Fruit fly (Drosophila melanogaster): ENCODE measurements around the gene CG11892.

The CG11892 gene

DNA sequence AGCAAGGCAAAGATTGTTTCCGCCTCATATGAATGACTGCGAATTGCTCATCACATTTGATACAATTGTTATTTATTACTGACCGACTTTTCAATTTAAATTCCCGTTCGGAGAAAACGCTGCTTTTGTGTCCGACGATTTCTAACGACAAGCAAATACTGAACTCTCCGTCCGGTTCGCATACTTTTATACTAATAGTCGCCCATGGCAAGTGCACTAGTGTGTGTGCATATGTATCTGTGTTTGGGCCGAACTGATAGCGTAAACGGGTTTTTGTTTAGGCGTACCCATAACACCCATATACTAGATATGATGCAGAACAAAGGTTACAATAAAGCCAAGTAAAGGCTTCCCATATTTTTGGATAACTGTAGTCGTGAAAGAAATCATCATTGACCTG, 26.9 kb downstream of the CG11892 start, which contains the start of gene CG10550:
Gene CG10550 (minus strand): TSS at position 164 of the 400 bp plus-strand sequence.
- TF ChIP-seq psq (optimal IDR thresholded peaks at IDR 0.05) (no peak), h (optimal IDR thresholded peaks at IDR 0.05) (no peak)

dm6 chr3R:25309175-25309574, 27.8 kb downstream of the CG11892 start:
- no peak for TF ChIP-seq Myc (optimal IDR thresholded peaks at IDR 0.05)
- TF ChIP-seq psq (optimal IDR thresholded peaks at IDR 0.05) = no peak
- TF ChIP-seq ttk (optimal IDR thresholded peaks at IDR 0.05) = no peak
- no peak for TF ChIP-seq insv (optimal IDR thresholded peaks at IDR 0.05)
- no peak for TF ChIP-seq h (optimal IDR thresholded peaks at IDR 0.05)
- no peak for TF ChIP-seq Sin3A (optimal IDR thresholded peaks at IDR 0.05)

DNA sequence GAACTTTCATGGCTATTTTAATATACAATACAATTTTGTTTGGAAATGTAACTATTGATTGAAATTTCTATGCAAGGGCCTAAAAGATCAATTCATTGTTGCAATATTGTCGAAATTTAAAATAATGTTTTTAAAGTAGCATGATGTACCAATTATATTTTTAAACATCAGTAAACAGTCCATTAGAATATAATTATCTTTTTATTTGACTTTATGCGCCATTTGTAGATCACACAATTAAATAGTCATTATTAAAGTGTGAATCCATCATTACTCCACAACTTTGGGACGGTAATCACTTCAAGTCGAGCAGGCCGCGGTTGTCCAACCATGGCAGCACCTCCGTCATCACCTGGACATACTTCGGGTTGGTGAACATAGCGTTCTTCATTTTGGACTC, 29.5 kb downstream of the CG11892 start, which contains the start of gene CG31099:
Gene CG31099 (minus strand): TSS at position 101 of the 400 bp plus-strand sequence.
- no peak for TF ChIP-seq ttk (optimal IDR thresholded peaks at IDR 0.05)
- TF ChIP-seq Myc (optimal IDR thresholded peaks at IDR 0.05) = no peak
- TF ChIP-seq psq (optimal IDR thresholded peaks at IDR 0.05) = no peak
- TF ChIP-seq Sin3A (optimal IDR thresholded peaks at IDR 0.05) = no peak
- TF ChIP-seq insv (optimal IDR thresholded peaks at IDR 0.05) = no peak
- TF ChIP-seq h (optimal IDR thresholded peaks at IDR 0.05) = no peak

dm6 chr3R:25312583-25312982, 31.2 kb downstream of the CG11892 start:
- TF ChIP-seq h (optimal IDR thresholded peaks at IDR 0.05) (no peak), psq (optimal IDR thresholded peaks at IDR 0.05) (no peak), ttk (optimal IDR thresholded peaks at IDR 0.05) (no peak), insv (optimal IDR thresholded peaks at IDR 0.05) (no peak), Myc (optimal IDR thresholded peaks at IDR 0.05) (no peak), Sin3A (optimal IDR thresholded peaks at IDR 0.05) (no peak)

- TF ChIP-seq insv (optimal IDR thresholded peaks at IDR 0.05) = no peak
- TF ChIP-seq Myc (optimal IDR thresholded peaks at IDR 0.05) = no peak
- TF ChIP-seq h (optimal IDR thresholded peaks at IDR 0.05) = no peak
- no peak for TF ChIP-seq ttk (optimal IDR thresholded peaks at IDR 0.05)
- no peak for TF ChIP-seq Sin3A (optimal IDR thresholded peaks at IDR 0.05)
- TF ChIP-seq psq (optimal IDR thresholded peaks at IDR 0.05) = no peak
These were observed 32.4 kb downstream of the CG11892 start, which contains the start of gene CG31087 for dm6 chr3R:25313771-25314170. Gene CG31087, minus strand, starts transcription at chr3R:25313833.

- no peak for TF ChIP-seq h (optimal IDR thresholded peaks at IDR 0.05)
- no peak for TF ChIP-seq ttk (optimal IDR thresholded peaks at IDR 0.05)
- TF ChIP-seq insv (optimal IDR thresholded peaks at IDR 0.05) = no peak
- TF ChIP-seq psq (optimal IDR thresholded peaks at IDR 0.05) = no peak
- no peak for TF ChIP-seq Sin3A (optimal IDR thresholded peaks at IDR 0.05)
These were observed 34.7 kb downstream of the CG11892 start, which contains the start of gene CG10559 for dm6 chr3R:25316016-25316415. Gene CG10559, minus strand, starts transcription at chr3R:25316116.

dm6 chr3R:25318011-25318410, 36.7 kb downstream of the CG11892 start, which contains the start of gene CG10553:
Gene CG10553, minus strand, starts transcription at chr3R:25318111.
- TF ChIP-seq Myc (optimal IDR thresholded peaks at IDR 0.05) (no peak), Sin3A (optimal IDR thresholded peaks at IDR 0.05) (no peak), insv (optimal IDR thresholded peaks at IDR 0.05) (no peak)

- TF ChIP-seq psq (optimal IDR thresholded peaks at IDR 0.05) = no peak
- no peak for TF ChIP-seq insv (optimal IDR thresholded peaks at IDR 0.05)
- no peak for TF ChIP-seq ttk (optimal IDR thresholded peaks at IDR 0.05)
These were observed 38.8 kb downstream of the CG11892 start, which contains the start of gene CG10560 for dm6 chr3R:25320051-25320705. Gene CG10560, minus strand, starts transcription at chr3R:25320101.

dm6 chr3R:25320898-25321297, 39.5 kb downstream of the CG11892 start:
- TF ChIP-seq psq (optimal IDR thresholded peaks at IDR 0.05) = no peak
- no peak for TF ChIP-seq insv (optimal IDR thresholded peaks at IDR 0.05)
- TF ChIP-seq h (optimal IDR thresholded peaks at IDR 0.05) = no peak
- TF ChIP-seq Myc (optimal IDR thresholded peaks at IDR 0.05) = no peak
- no peak for TF ChIP-seq Sin3A (optimal IDR thresholded peaks at IDR 0.05)
- TF ChIP-seq ttk (optimal IDR thresholded peaks at IDR 0.05) = no peak

- TF ChIP-seq Sin3A (optimal IDR thresholded peaks at IDR 0.05) (no peak), insv (optimal IDR thresholded peaks at IDR 0.05) (no peak), ttk (optimal IDR thresholded peaks at IDR 0.05) (no peak), Myc (optimal IDR thresholded peaks at IDR 0.05) (no peak), h (optimal IDR thresholded peaks at IDR 0.05) (no peak), psq (optimal IDR thresholded peaks at IDR 0.05) (no peak)
These were observed 40.3 kb downstream of the CG11892 start for dm6 chr3R:25321681-25322080.

dm6 chr3R:25322657-25323056, 41.3 kb downstream of the CG11892 start, which contains the start of gene CG10562:
Gene CG10562, minus strand, starts transcription at chr3R:25322757.
- TF ChIP-seq insv (optimal IDR thresholded peaks at IDR 0.05) (no peak), psq (optimal IDR thresholded peaks at IDR 0.05) (no peak)

- TF ChIP-seq insv (optimal IDR thresholded peaks at IDR 0.05) (no peak), ttk (optimal IDR thresholded peaks at IDR 0.05) (no peak), Myc (optimal IDR thresholded peaks at IDR 0.05) (no peak), psq (optimal IDR thresholded peaks at IDR 0.05) (no peak), Sin3A (optimal IDR thresholded peaks at IDR 0.05) (no peak)
These were observed 47.7 kb downstream of the CG11892 start, which contains the start of gene CHKov1 for dm6 chr3R:25329079-25329478. Gene CHKov1, minus strand, starts transcription at chr3R:25329316.

DNA sequence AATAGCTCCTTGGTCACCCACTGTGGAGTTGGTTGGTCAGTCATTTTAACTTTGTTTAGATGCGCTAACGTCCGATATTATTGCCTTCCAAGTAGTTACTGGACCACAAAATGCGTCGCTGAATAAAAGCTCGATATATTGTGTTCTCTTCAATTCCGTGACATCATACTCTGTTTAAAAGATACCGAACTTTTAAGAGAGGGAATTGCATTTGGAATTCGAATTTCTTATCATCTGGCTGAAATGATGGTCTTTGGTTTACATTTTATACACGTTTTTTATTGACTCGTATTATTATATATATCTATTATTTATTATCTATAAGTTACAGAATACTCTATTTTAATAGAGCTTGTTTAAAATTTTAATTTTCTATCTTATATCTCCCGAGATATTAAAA, 49.8 kb downstream of the CG11892 start, which contains the start of gene CHKov2:
Gene CHKov2 (minus strand): TSS at position 101 of the 400 bp plus-strand sequence.
- TF ChIP-seq ttk (optimal IDR thresholded peaks at IDR 0.05) (no peak), Myc (optimal IDR thresholded peaks at IDR 0.05) (no peak), psq (optimal IDR thresholded peaks at IDR 0.05) (no peak), insv (optimal IDR thresholded peaks at IDR 0.05) (no peak), Sin3A (optimal IDR thresholded peaks at IDR 0.05) (no peak), h (optimal IDR thresholded peaks at IDR 0.05) (no peak)

Data from Kc167 (cell line).